Fruit fly (Drosophila melanogaster) whole organism, embryonic: Measurements from ENCODE around the gene CG42763.

ENCODE experiments used
- CG1024 ChIP-seq: fragments of 200-800 bp; sonication (Bioruptor generic); IDR thresholded peaks from 2 replicates; pipeline ENCODE4 v1.3.6; 2022; ENCODE audit warnings: missing biosample characterization, missing genetic modification characterization
- CG12236 ChIP-seq: fragments of 200-800 bp; sonication (Bioruptor generic); optimal IDR thresholded peaks from 2 replicates; lab custom pipeline; 2016; ENCODE audit warnings: missing biosample characterization, missing genetic modification characterization
- CG12744 ChIP-seq: fragments of 200-800 bp; sonication (Bioruptor generic); optimal IDR thresholded peaks from 2 replicates; lab custom pipeline; 2016; ENCODE audit warnings: missing biosample characterization, missing genetic modification characterization
- CG12769 ChIP-seq: fragments of 200-800 bp; sonication (Bioruptor generic); optimal IDR thresholded peaks from 2 replicates; lab custom pipeline; 2019; ENCODE audit warnings: missing biosample characterization, mild to moderate bottlenecking, missing genetic modification characterization, moderate library complexity
- CG13894 ChIP-seq: fragments of 200-800 bp; sonication (Bioruptor generic); optimal IDR thresholded peaks from 3 replicates; lab custom pipeline; 2018; ENCODE audit warnings: missing biosample characterization, mild to moderate bottlenecking, missing genetic modification characterization, moderate library complexity
- CG14965 ChIP-seq: fragments of 200-800 bp; sonication (Bioruptor generic); optimal IDR thresholded peaks from 2 replicates; lab custom pipeline; 2016; ENCODE audit warnings: missing biosample characterization, missing genetic modification characterization, borderline replicate concordance
- CG17186 ChIP-seq: fragments of 200-800 bp; sonication (Bioruptor generic); optimal IDR thresholded peaks from 3 replicates; lab custom pipeline; 2017; ENCODE audit warnings: missing biosample characterization, missing genetic modification reagents, missing genetic modification characterization
- CG1832 ChIP-seq: fragments of 200-800 bp; sonication (Bioruptor generic); optimal IDR thresholded peaks from 2 replicates; lab custom pipeline; 2017; ENCODE audit warnings: missing biosample characterization, mild to moderate bottlenecking, missing genetic modification characterization, inconsistent platforms
- CG18476 ChIP-seq: fragments of 200-800 bp; sonication (Bioruptor generic); optimal IDR thresholded peaks from 2 replicates; lab custom pipeline; 2016; ENCODE audit warnings: missing biosample characterization, mild to moderate bottlenecking, missing genetic modification characterization
- CG32532 ChIP-seq: fragments of 200-800 bp; sonication (Bioruptor generic); IDR thresholded peaks from 2 replicates; pipeline ENCODE4 v1.3.6; 2022; ENCODE audit warnings: missing biosample characterization, missing genetic modification characterization
- CG5953 ChIP-seq: fragments of 200-800 bp; sonication (Bioruptor generic); IDR thresholded peaks from 2 replicates; pipeline ENCODE4 v1.3.6; 2022; ENCODE audit warnings: missing biosample characterization, missing genetic modification characterization
- CG8089 ChIP-seq: fragments of 200-800 bp; sonication (Bioruptor generic); optimal IDR thresholded peaks from 3 replicates; lab custom pipeline; 2016; ENCODE audit warnings: missing biosample characterization, missing genetic modification characterization
- CkIIα-i1 ChIP-seq: fragments of 200-800 bp; sonication (Bioruptor generic); IDR thresholded peaks from 2 replicates; pipeline ENCODE4 v1.3.6; 2022; ENCODE audit warnings: missing biosample characterization, missing genetic modification characterization
- Elba2 ChIP-seq: fragments of 200-800 bp; sonication (Bioruptor generic); optimal IDR thresholded peaks from 3 replicates; lab custom pipeline; 2016; ENCODE audit warnings: missing biosample characterization, missing genetic modification characterization
- Kr ChIP-seq: fragments of 200-800 bp; sonication (Bioruptor generic); optimal IDR thresholded peaks from 2 replicates; lab custom pipeline; 2017; ENCODE audit warnings: missing biosample characterization, mild to moderate bottlenecking, missing genetic modification characterization
- Med ChIP-seq: fragments of 200-800 bp; sonication (Bioruptor generic); peaks from one replicate; lab custom pipeline; 2016; ENCODE audit warnings: missing biosample characterization, missing genetic modification characterization, mild to moderate bottlenecking, inconsistent platforms, moderate library complexity
- Rfx ChIP-seq: fragments of 200-800 bp; sonication (Bioruptor generic); IDR thresholded peaks from 2 replicates; pipeline ENCODE4 v1.3.6; 2022; ENCODE audit warnings: missing biosample characterization, missing genetic modification characterization
- abd-A ChIP-seq: fragments of 200-800 bp; sonication (Bioruptor generic); optimal IDR thresholded peaks from 3 replicates; lab custom pipeline; 2019; ENCODE audit warnings: missing biosample characterization, mild to moderate bottlenecking, missing genetic modification characterization, moderate library complexity
- cg ChIP-seq: fragments of 200-800 bp; sonication (Bioruptor generic); optimal IDR thresholded peaks from 3 replicates; lab custom pipeline; 2019; ENCODE audit warnings: missing biosample characterization, mild to moderate bottlenecking, missing genetic modification characterization, moderate library complexity
- chinmo ChIP-seq: fragments of 200-800 bp; sonication (Bioruptor generic); IDR thresholded peaks from 4 replicates; pipeline ENCODE4 v1.3.6; 2022; ENCODE audit warnings: missing biosample characterization, missing genetic modification characterization; ENCODE audit not compliant: partially characterized antibody
- croc ChIP-seq: fragments of 200-800 bp; sonication (Bioruptor generic); conservative IDR thresholded peaks from 3 replicates; pipeline ENCODE4 v1.3.6; 2022; ENCODE audit warnings: missing biosample characterization, missing genetic modification characterization
- crol ChIP-seq: fragments of 200-800 bp; sonication (Bioruptor generic); IDR thresholded peaks from 2 replicates; pipeline ENCODE4 v1.3.6; 2022; ENCODE audit warnings: missing biosample characterization, missing genetic modification characterization
- cwo ChIP-seq: fragments of 200-800 bp; sonication (Bioruptor generic); optimal IDR thresholded peaks from 3 replicates; lab custom pipeline; 2017; ENCODE audit warnings: missing biosample characterization, missing genetic modification characterization, mild to moderate bottlenecking, moderate library complexity, missing genetic modification reagents
- mirr ChIP-seq: fragments of 200-800 bp; sonication (Bioruptor generic); optimal IDR thresholded peaks from 3 replicates; lab custom pipeline; 2018; ENCODE audit warnings: missing biosample characterization, mild to moderate bottlenecking, missing genetic modification characterization
- nom ChIP-seq: fragments of 200-800 bp; sonication (Bioruptor generic); optimal IDR thresholded peaks from 2 replicates; lab custom pipeline; 2017; ENCODE audit warnings: missing biosample characterization, missing genetic modification characterization, mild to moderate bottlenecking, moderate library complexity, missing genetic modification reagents
- pita ChIP-seq: fragments of 200-800 bp; sonication (Bioruptor generic); optimal IDR thresholded peaks from 2 replicates; lab custom pipeline; 2017; ENCODE audit warnings: missing biosample characterization, mild to moderate bottlenecking, missing genetic modification characterization
- pnt ChIP-seq: fragments of 200-800 bp; sonication (Bioruptor generic); optimal IDR thresholded peaks from 3 replicates; lab custom pipeline; 2016; ENCODE audit warnings: missing biosample characterization, missing genetic modification characterization
- pros ChIP-seq: fragments of 200-800 bp; sonication (Bioruptor generic); optimal IDR thresholded peaks from 3 replicates; lab custom pipeline; 2019; ENCODE audit warnings: missing biosample characterization, mild to moderate bottlenecking, missing genetic modification characterization, moderate library complexity
- pum ChIP-seq: fragments of 200-800 bp; sonication (Bioruptor generic); optimal IDR thresholded peaks from 2 replicates; lab custom pipeline; 2016; ENCODE audit warnings: missing biosample characterization, missing genetic modification characterization
- rib ChIP-seq: fragments of 200-800 bp; sonication (Bioruptor generic); IDR thresholded peaks from 2 replicates; pipeline ENCODE4 v1.3.6; 2022; ENCODE audit warnings: missing biosample characterization, missing genetic modification characterization
- scrt ChIP-seq: fragments of 200-800 bp; sonication (Bioruptor generic); optimal IDR thresholded peaks from 2 replicates; lab custom pipeline; 2018; ENCODE audit warnings: missing biosample characterization, mild to moderate bottlenecking, missing genetic modification characterization, moderate library complexity
- sd ChIP-seq: fragments of 200-800 bp; sonication (Bioruptor generic); optimal IDR thresholded peaks from 3 replicates; lab custom pipeline; 2018; ENCODE audit warnings: missing biosample characterization, mild to moderate bottlenecking, missing genetic modification characterization, moderate library complexity
- tio ChIP-seq: fragments of 200-800 bp; sonication (Bioruptor generic); optimal IDR thresholded peaks from 2 replicates; lab custom pipeline; 2017; ENCODE audit warnings: missing biosample characterization, missing genetic modification characterization, inconsistent platforms
- vvl ChIP-seq: fragments of 200-800 bp; sonication (Bioruptor generic); IDR thresholded peaks from 2 replicates; pipeline ENCODE4 v1.3.6; 2022; ENCODE audit warnings: missing biosample characterization, missing genetic modification characterization

Gene CG42763

DNA sequence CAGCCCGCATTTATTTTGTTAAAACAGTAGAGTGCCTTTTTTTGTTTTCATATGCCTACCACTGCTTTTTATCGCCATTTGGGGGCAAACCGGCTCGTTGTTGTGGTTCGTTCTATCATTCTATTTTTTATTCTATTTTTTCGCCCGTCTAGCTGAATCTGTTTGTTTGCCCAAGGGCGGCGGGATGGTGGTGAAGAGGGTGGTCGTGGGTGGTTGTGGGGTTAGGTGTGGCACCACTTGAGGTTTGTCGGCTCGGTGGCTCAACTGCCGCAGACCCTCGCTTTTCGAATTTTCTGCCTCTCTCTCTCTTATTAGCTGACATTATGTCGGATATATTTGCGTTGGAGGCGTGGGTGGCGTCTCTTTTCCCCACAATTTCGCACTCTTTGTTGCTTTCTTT, 26.6 kb upstream of the CG42763 start (continued):
- TF ChIP-seq CG12236 (GFP tag; lab: Kevin White, UChicago) (no peak), CG12744 (GFP tag; lab: Kevin White, UChicago) (no peak), pum (GFP tag; lab: Kevin White, UChicago) (no peak), CG18476 (GFP tag; lab: Kevin White, UChicago) (no peak)

dm6 chr2L:8170600-8171182, 25.8 kb upstream of the CG42763 start:
- peak; percentile 22 for TF ChIP-seq scrt (GFP tag; lab: Kevin White, UChicago)
- TF ChIP-seq Kr (GFP tag; lab: Kevin White, UChicago) = no peak
- no peak for TF ChIP-seq CG17186 (GFP tag; lab: Kevin White, UChicago)
- no peak for TF ChIP-seq croc (GFP tag; lab: Robert Waterston, UW)
- peak; percentile 43; the same call in 1 of the 2 replicates for TF ChIP-seq CG32532 (GFP tag; lab: Robert Waterston, UW)
- TF ChIP-seq CG12769 (tag; lab: Kevin White, UChicago) = peak; percentile 37
- peak; percentile 30 for TF ChIP-seq mirr (GFP tag; lab: Kevin White, UChicago)
- TF ChIP-seq Elba2 = no peak
- no peak for TF ChIP-seq CG1024 (GFP tag; lab: Robert Waterston, UW)
- TF ChIP-seq CkIIα-i1 = no peak
- peak; percentile 93 for TF ChIP-seq CG13894 (tag; lab: Kevin White, UChicago)
- TF ChIP-seq rib = 0 out of 2 replicates have a peak, but pooled peaks have one; percentile 35
- peak; percentile 19; the same call in 1 of the 2 replicates for TF ChIP-seq Rfx (GFP tag; lab: Robert Waterston, UW)
- no peak for TF ChIP-seq CG8089
- peak; percentile 42; the same call in 1 of the 2 replicates for TF ChIP-seq vvl (GFP tag; lab: Robert Waterston, UW)
- peak; percentile 93 for TF ChIP-seq sd
- TF ChIP-seq Med (GFP tag; lab: Kevin White, UChicago) = peak; percentile 50
- TF ChIP-seq cwo (GFP tag; lab: Kevin White, UChicago) = peak; percentile 49
- peak; percentile 36 for TF ChIP-seq cg (GFP tag; lab: Kevin White, UChicago)
- 0 out of 4 replicates have a peak, but pooled peaks have one; percentile 26 for TF ChIP-seq chinmo (GFP tag; lab: Robert Waterston, UW)
- peak; percentile 83 for TF ChIP-seq crol
- TF ChIP-seq CG14965 (GFP tag; lab: Kevin White, UChicago) = no peak
- peak; percentile 22 for TF ChIP-seq abd-A

DNA sequence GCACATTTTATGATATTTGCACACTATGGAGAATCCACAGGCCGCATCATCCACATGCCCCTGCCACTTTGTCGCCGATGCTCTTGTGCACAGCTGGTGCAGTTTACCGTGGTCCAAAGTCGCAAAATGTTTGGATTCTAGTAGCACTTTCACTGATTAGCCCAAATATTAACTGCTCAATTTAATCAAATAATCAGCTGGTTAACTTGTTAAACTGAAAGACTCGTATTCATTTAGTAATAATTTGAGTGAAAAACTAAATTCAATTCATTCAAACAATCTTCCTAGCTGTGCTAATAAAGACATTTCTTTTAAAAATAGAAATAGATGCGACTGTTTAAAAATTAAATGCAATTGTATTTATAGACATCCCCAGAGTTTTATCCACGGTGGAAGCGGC, 23.2 kb upstream of the CG42763 start:
- TF ChIP-seq CG5953 (GFP tag; lab: Robert Waterston, UW) (no peak), pita (GFP tag; lab: Kevin White, UChicago) (no peak), CG1832 (no peak), pnt (GFP tag; lab: Kevin White, UChicago) (no peak), pros (GFP tag; lab: Kevin White, UChicago) (no peak), tio (GFP tag; lab: Kevin White, UChicago) (no peak), nom (GFP tag; lab: Kevin White, UChicago) (no peak)
